Fruit fly (Drosophila melanogaster): Measurements from ENCODE around the gene CG11975.
A peak's percentile ranks its signal among the peaks of the same experiment; 100 is the strongest.

CG11975 gene

DNA sequence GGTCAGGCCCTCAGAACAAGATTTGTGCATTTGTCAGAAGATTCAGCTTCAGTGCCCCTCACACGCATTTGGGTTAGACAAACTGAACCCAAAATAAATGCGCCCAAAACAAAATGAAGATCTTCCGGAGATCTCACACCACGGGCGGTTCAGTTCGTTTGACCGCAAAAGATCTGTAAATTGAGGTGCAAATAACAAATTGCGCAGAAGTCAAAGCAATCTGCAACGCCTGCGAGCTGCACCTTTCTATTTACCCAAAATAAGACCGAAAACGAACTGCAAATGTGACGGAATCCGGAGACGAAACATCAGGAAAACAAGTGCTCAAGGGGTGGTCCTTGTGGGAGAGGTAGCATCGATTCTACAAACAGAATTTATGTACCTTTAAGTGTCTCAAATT lies 27.5 kb upstream of the CG11975 start:
- TF ChIP-seq CG13204 (GFP tag; optimal IDR thresholded peaks at IDR 0.05) (no peak), CG14655 (GFP tag; optimal IDR thresholded peaks at IDR 0.05) (no peak), gl (tag; optimal IDR thresholded peaks at IDR 0.05) (no peak), Snoo (tag; optimal IDR thresholded peaks at IDR 0.05) (no peak), CG4496 (GFP tag; IDR thresholded peaks at IDR 0.05) (no peak), D1 (tag; optimal IDR thresholded peaks at IDR 0.05) (no peak), Pif1A (GFP tag; optimal IDR thresholded peaks at IDR 0.05) (no peak), CG34367 (tag; optimal IDR thresholded peaks at IDR 0.05) (no peak), Pif1B (GFP tag; optimal IDR thresholded peaks at IDR 0.05) (no peak), rn (GFP tag; IDR thresholded peaks at IDR 0.05) (no peak), CG15710 (tag; optimal IDR thresholded peaks at IDR 0.05) (no peak), Ets98B (GFP tag; IDR thresholded peaks at IDR 0.05) (no peak), fd96Ca (GFP tag; IDR thresholded peaks at IDR 0.05) (no peak), CG12605 (GFP tag; IDR thresholded peaks at IDR 0.05) (no peak)

- no peak for TF ChIP-seq Pif1A (GFP tag; optimal IDR thresholded peaks at IDR 0.05)
- TF ChIP-seq CG4496 (GFP tag; IDR thresholded peaks at IDR 0.05) = peak; percentile 22; the same call in 2 of the 3 replicates
- TF ChIP-seq CG8301 (tag; optimal IDR thresholded peaks at IDR 0.05) = peak; percentile 43
- TF ChIP-seq CG32121 (GFP tag; IDR thresholded peaks at IDR 0.05) = peak; percentile 46; the same call in 1 of the 2 replicates
Observed at dm6 chr3R:8966598-8966997, 26.5 kb upstream of the CG11975 start.

DNA sequence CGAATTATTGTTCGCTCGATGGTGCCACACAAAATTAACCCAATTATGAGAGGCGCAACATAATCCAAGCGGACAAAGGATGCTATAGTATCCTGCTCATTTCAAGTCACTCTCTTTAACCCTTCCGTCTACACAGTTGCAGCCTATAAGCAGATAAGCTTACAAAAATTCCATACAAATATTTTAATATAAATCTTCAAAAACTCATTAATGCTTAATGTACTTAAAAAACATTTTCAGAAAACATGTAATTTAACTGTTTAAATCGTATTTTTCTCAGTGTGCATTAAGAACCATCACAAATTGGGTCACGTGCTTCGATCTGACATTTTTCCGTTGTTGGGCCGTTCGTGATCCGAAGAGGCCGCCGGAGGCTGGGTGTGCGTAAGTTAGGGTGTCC lies 24.2 kb upstream of the CG11975 start:
- TF ChIP-seq CG4496 (GFP tag; IDR thresholded peaks at IDR 0.05) = no peak
- peak; percentile 18 for TF ChIP-seq CG8301 (tag; optimal IDR thresholded peaks at IDR 0.05)
- no peak for TF ChIP-seq EcR (GFP tag; optimal IDR thresholded peaks at IDR 0.05)
- no peak for TF ChIP-seq Ets98B (GFP tag; IDR thresholded peaks at IDR 0.05)
- no peak for TF ChIP-seq CG12605 (GFP tag; IDR thresholded peaks at IDR 0.05)
- no peak for TF ChIP-seq fd96Ca (GFP tag; IDR thresholded peaks at IDR 0.05)
- TF ChIP-seq D1 (tag; optimal IDR thresholded peaks at IDR 0.05) = no peak
- no peak for TF ChIP-seq rn (GFP tag; IDR thresholded peaks at IDR 0.05)
- peak; percentile 51 for TF ChIP-seq CG9948 (tag; optimal IDR thresholded peaks at IDR 0.05)
- peak; percentile 65 for TF ChIP-seq CG8159 (tag; optimal IDR thresholded peaks at IDR 0.05)
- peak; percentile 3 for TF ChIP-seq CG34367 (tag; optimal IDR thresholded peaks at IDR 0.05)
- peak; percentile 22 for TF ChIP-seq Pif1B (GFP tag; optimal IDR thresholded peaks at IDR 0.05)
- TF ChIP-seq CG10348 (GFP tag; IDR thresholded peaks at IDR 0.05) = no peak
- TF ChIP-seq Pif1A (GFP tag; optimal IDR thresholded peaks at IDR 0.05) = peak; percentile 38
- TF ChIP-seq CG15710 (tag; optimal IDR thresholded peaks at IDR 0.05) = peak; percentile 37
- TF ChIP-seq Snoo (tag; optimal IDR thresholded peaks at IDR 0.05) = peak; percentile 38
- TF ChIP-seq gl (tag; optimal IDR thresholded peaks at IDR 0.05) = no peak
- no peak for TF ChIP-seq CG13204 (GFP tag; optimal IDR thresholded peaks at IDR 0.05)
- no peak for TF ChIP-seq CG32121 (GFP tag; IDR thresholded peaks at IDR 0.05)
- TF ChIP-seq CG17806 (tag; optimal IDR thresholded peaks at IDR 0.05) = peak; percentile 19
- peak; percentile 20 for TF ChIP-seq CG14655 (GFP tag; optimal IDR thresholded peaks at IDR 0.05)

DNA sequence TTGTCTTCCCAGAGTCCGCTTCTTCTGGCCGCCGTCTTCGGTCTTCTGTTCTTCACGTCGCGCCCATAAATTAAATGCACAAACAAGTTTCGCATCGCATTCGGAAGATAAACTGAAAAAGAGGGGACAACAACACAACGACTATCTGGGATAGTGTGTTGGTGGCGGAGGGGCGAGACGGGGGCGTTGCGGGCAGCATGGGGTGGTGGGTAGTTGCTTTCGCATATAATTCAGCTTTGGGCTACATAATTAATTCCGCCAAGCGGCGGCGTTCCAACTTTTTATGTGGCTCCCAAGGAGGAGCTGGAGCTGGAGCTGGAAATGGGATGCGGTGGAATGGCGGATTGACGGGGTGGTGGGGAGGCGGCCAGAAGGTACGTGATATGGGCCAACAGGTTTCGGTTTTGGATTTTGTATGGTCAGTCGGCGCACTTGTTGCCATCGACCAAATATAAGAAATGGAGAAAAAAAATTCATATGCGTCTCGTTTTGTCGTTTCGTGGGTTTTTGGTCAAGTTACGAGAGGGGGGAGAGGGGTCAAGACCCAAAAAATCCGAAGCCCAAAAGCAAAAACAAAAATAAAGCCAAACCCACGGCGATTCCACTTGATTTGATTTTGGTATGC lies 23.6 kb upstream of the CG11975 start:
- TF ChIP-seq CG4496 (GFP tag; IDR thresholded peaks at IDR 0.05) = no peak
- TF ChIP-seq CG13204 (GFP tag; optimal IDR thresholded peaks at IDR 0.05) = peak; percentile 93
- TF ChIP-seq EcR (GFP tag; optimal IDR thresholded peaks at IDR 0.05) = peak; percentile 64
- TF ChIP-seq CG9948 (tag; optimal IDR thresholded peaks at IDR 0.05) = no peak

- TF ChIP-seq Ets98B (GFP tag; IDR thresholded peaks at IDR 0.05) = no peak
- TF ChIP-seq CG15710 (tag; optimal IDR thresholded peaks at IDR 0.05) = no peak
- TF ChIP-seq CG8301 (tag; optimal IDR thresholded peaks at IDR 0.05) = no peak
- TF ChIP-seq Pif1A (GFP tag; optimal IDR thresholded peaks at IDR 0.05) = no peak
- no peak for TF ChIP-seq Pif1B (GFP tag; optimal IDR thresholded peaks at IDR 0.05)
- no peak for TF ChIP-seq CG14655 (GFP tag; optimal IDR thresholded peaks at IDR 0.05)
- no peak for TF ChIP-seq fd96Ca (GFP tag; IDR thresholded peaks at IDR 0.05)
- no peak for TF ChIP-seq Snoo (tag; optimal IDR thresholded peaks at IDR 0.05)
- TF ChIP-seq CG13204 (GFP tag; optimal IDR thresholded peaks at IDR 0.05) = no peak
- TF ChIP-seq gl (tag; optimal IDR thresholded peaks at IDR 0.05) = no peak
- no peak for TF ChIP-seq EcR (GFP tag; optimal IDR thresholded peaks at IDR 0.05)
- no peak for TF ChIP-seq CG12605 (GFP tag; IDR thresholded peaks at IDR 0.05)
- no peak for TF ChIP-seq CG10348 (GFP tag; IDR thresholded peaks at IDR 0.05)
- no peak for TF ChIP-seq CG4496 (GFP tag; IDR thresholded peaks at IDR 0.05)
- TF ChIP-seq rn (GFP tag; IDR thresholded peaks at IDR 0.05) = no peak
- TF ChIP-seq CG32121 (GFP tag; IDR thresholded peaks at IDR 0.05) = no peak
Observed at dm6 chr3R:8969926-8970306, 23.1 kb upstream of the CG11975 start.

dm6 chr3R:8970707-8971106 lies 22.3 kb upstream of the CG11975 start:
- TF ChIP-seq D1 (tag; optimal IDR thresholded peaks at IDR 0.05) (no peak), fd96Ca (GFP tag; IDR thresholded peaks at IDR 0.05) (no peak), CG15710 (tag; optimal IDR thresholded peaks at IDR 0.05) (no peak), Pif1B (GFP tag; optimal IDR thresholded peaks at IDR 0.05) (no peak), CG32121 (GFP tag; IDR thresholded peaks at IDR 0.05) (no peak), CG14655 (GFP tag; optimal IDR thresholded peaks at IDR 0.05) (no peak), CG34367 (tag; optimal IDR thresholded peaks at IDR 0.05) (no peak), CG10348 (GFP tag; IDR thresholded peaks at IDR 0.05) (no peak), CG17806 (tag; optimal IDR thresholded peaks at IDR 0.05) (no peak), CG8159 (tag; optimal IDR thresholded peaks at IDR 0.05) (no peak)
